Fruit fly (Drosophila melanogaster) whole organism, embryonic: ENCODE data around the gene DnaJ-1.

ENCODE experiments used
- Antp ChIP-seq: fragments of 200-800 bp; sonication (Bioruptor generic); optimal IDR thresholded peaks from 3 replicates; lab custom pipeline; 2016; ENCODE audit warnings: missing biosample characterization, missing genetic modification characterization
- Bteb2 ChIP-seq: fragments of 200-800 bp; sonication (Bioruptor generic); optimal IDR thresholded peaks from 2 replicates; lab custom pipeline; 2016; ENCODE audit warnings: missing biosample characterization, missing genetic modification characterization
- CG10565 ChIP-seq: fragments of 200-800 bp; sonication (Bioruptor generic); optimal IDR thresholded peaks from 3 replicates; lab custom pipeline; 2016; ENCODE audit warnings: missing biosample characterization, mild to moderate bottlenecking, missing genetic modification characterization
- CG12071 ChIP-seq: fragments of 200-800 bp; sonication (Bioruptor generic); optimal IDR thresholded peaks from 3 replicates; lab custom pipeline; 2018; ENCODE audit warnings: missing biosample characterization, mild to moderate bottlenecking, missing genetic modification characterization
- CG12104 ChIP-seq: fragments of 200-800 bp; sonication (Bioruptor generic); optimal IDR thresholded peaks from 3 replicates; lab custom pipeline; 2016; ENCODE audit warnings: missing biosample characterization, missing genetic modification characterization
- CG1233 ChIP-seq: fragments of 200-800 bp; sonication (Bioruptor generic); optimal IDR thresholded peaks from 4 replicates; lab custom pipeline; 2018; ENCODE audit warnings: missing biosample characterization, mild to moderate bottlenecking, missing genetic modification characterization
- CG12942 ChIP-seq: fragments of 200-800 bp; sonication (Bioruptor generic); optimal IDR thresholded peaks from 3 replicates; lab custom pipeline; 2016; ENCODE audit warnings: missing biosample characterization, missing genetic modification characterization
- CG13123 ChIP-seq: fragments of 200-800 bp; sonication (Bioruptor generic); optimal IDR thresholded peaks from 2 replicates; lab custom pipeline; 2016; ENCODE audit warnings: missing biosample characterization, missing genetic modification characterization
- CG15479 ChIP-seq: fragments of 200-800 bp; sonication (Bioruptor generic); optimal IDR thresholded peaks from 3 replicates; lab custom pipeline; 2019; ENCODE audit warnings: missing biosample characterization, mild to moderate bottlenecking, missing genetic modification characterization, moderate library complexity
- CG17829 ChIP-seq: fragments of 200-800 bp; optimal IDR thresholded peaks from 2 replicates; lab custom pipeline; 2019; ENCODE audit warnings: missing biosample characterization, mild to moderate bottlenecking, missing genetic modification characterization, moderate library complexity
- CG18619 ChIP-seq: fragments of 200-800 bp; sonication (Bioruptor generic); optimal IDR thresholded peaks from 3 replicates; lab custom pipeline; 2017; ENCODE audit warnings: missing biosample characterization, mild to moderate bottlenecking, missing genetic modification characterization
- CG2116 ChIP-seq: fragments of 200-800 bp; sonication (Bioruptor generic); optimal IDR thresholded peaks from 3 replicates; lab custom pipeline; 2018; ENCODE audit warnings: missing biosample characterization, mild to moderate bottlenecking, missing genetic modification characterization
- CG30020 ChIP-seq: fragments of 200-800 bp; optimal IDR thresholded peaks from 2 replicates; lab custom pipeline; 2019; ENCODE audit warnings: missing biosample characterization, mild to moderate bottlenecking, missing genetic modification characterization, moderate library complexity
- CG32767 ChIP-seq: fragments of 200-800 bp; sonication (Bioruptor generic); IDR thresholded peaks from 2 replicates; pipeline ENCODE4 v1.3.6; 2022; ENCODE audit warnings: missing biosample characterization, missing genetic modification characterization
- CG42726 ChIP-seq: fragments of 200-800 bp; sonication (Bioruptor generic); IDR thresholded peaks from 2 replicates; pipeline ENCODE4 v1.3.6; 2022; ENCODE audit warnings: missing biosample characterization, missing genetic modification characterization; ENCODE audit not compliant: partially characterized antibody
- CG4328 ChIP-seq: fragments of 200-800 bp; sonication (Bioruptor generic); optimal IDR thresholded peaks from 3 replicates; lab custom pipeline; 2017; ENCODE audit warnings: missing biosample characterization, missing genetic modification reagents, missing genetic modification characterization
- CG4730 ChIP-seq: fragments of 200-800 bp; sonication (Bioruptor generic); IDR thresholded peaks from 2 replicates; pipeline ENCODE4 v1.3.6; 2022; ENCODE audit warnings: missing biosample characterization, missing genetic modification characterization
- CG4854 ChIP-seq: fragments of 200-800 bp; sonication (Bioruptor generic); optimal IDR thresholded peaks from 2 replicates; lab custom pipeline; 2016; ENCODE audit warnings: missing biosample characterization, missing genetic modification characterization, inconsistent platforms
- CG5180 ChIP-seq: fragments of 200-800 bp; sonication (Bioruptor generic); optimal IDR thresholded peaks from 3 replicates; lab custom pipeline; 2017; ENCODE audit warnings: missing biosample characterization, missing genetic modification characterization, mild to moderate bottlenecking, moderate library complexity, missing genetic modification reagents
- CG6254 ChIP-seq: fragments of 200-800 bp; sonication (Bioruptor generic); optimal IDR thresholded peaks from 3 replicates; lab custom pipeline; 2017; ENCODE audit warnings: mild to moderate bottlenecking, missing biosample characterization, missing genetic modification reagents, missing genetic modification characterization
- CG6689 ChIP-seq: fragments of 200-800 bp; sonication (Bioruptor generic); IDR thresholded peaks from 2 replicates; pipeline ENCODE4 v1.3.6; 2022; ENCODE audit warnings: missing biosample characterization, missing genetic modification characterization
- CG7556 ChIP-seq: fragments of 200-800 bp; sonication (Bioruptor generic); optimal IDR thresholded peaks from 2 replicates; lab custom pipeline; 2017; ENCODE audit warnings: missing biosample characterization, mild to moderate bottlenecking, missing genetic modification characterization
- CG7745 ChIP-seq: fragments of 200-800 bp; sonication (Bioruptor generic); optimal IDR thresholded peaks from 2 replicates; lab custom pipeline; 2018; ENCODE audit warnings: missing biosample characterization, mild to moderate bottlenecking, missing genetic modification characterization, moderate library complexity
- CG7928 ChIP-seq: fragments of 200-800 bp; sonication (Bioruptor generic); optimal IDR thresholded peaks from 2 replicates; lab custom pipeline; 2017; ENCODE audit warnings: missing biosample characterization, mild to moderate bottlenecking, missing genetic modification characterization
- CG7963 ChIP-seq: fragments of 200-800 bp; sonication (Bioruptor generic); IDR thresholded peaks from 3 replicates; pipeline ENCODE4 v1.3.6; 2022; ENCODE audit warnings: missing biosample characterization, missing genetic modification characterization; ENCODE audit not compliant: partially characterized antibody
- CG9797 ChIP-seq: fragments of 200-800 bp; sonication (Bioruptor generic); optimal IDR thresholded peaks from 3 replicates; lab custom pipeline; 2018; ENCODE audit warnings: missing biosample characterization, mild to moderate bottlenecking, missing genetic modification characterization
- Dll ChIP-seq: fragments of 200-800 bp; sonication (Bioruptor generic); IDR thresholded peaks from 4 replicates; pipeline ENCODE4 v1.3.6; 2022; ENCODE audit warnings: missing biosample characterization, missing genetic modification characterization; ENCODE audit not compliant: partially characterized antibody
- Mrtf ChIP-seq: fragments of 200-800 bp; sonication (Bioruptor generic); IDR thresholded peaks from 3 replicates; pipeline ENCODE4 v1.3.6; 2022; ENCODE audit warnings: missing biosample characterization, missing genetic modification characterization
- Nf-YA ChIP-seq: fragments of 200-800 bp; sonication (Bioruptor generic); IDR thresholded peaks from 2 replicates; pipeline ENCODE4 v1.3.6; 2022; ENCODE audit warnings: missing biosample characterization, missing genetic modification characterization
- Stat92E ChIP-seq, 3 experiments: fragments of >200 bp in 2 of 3; fragments of 200-800 bp in 1 of 3; sonication (Bioruptor generic) in 1 of 3; optimal IDR thresholded peaks; 2 replicates each; lab custom pipeline; 2017 to 2019; ENCODE audit warnings: missing biosample characterization in 3 of 3, missing genetic modification characterization in 3 of 3, mild to moderate bottlenecking in 1 of 3, moderate library complexity in 1 of 3
- Tbp ChIP-seq: fragments of >200 bp; optimal IDR thresholded peaks from 2 replicates; lab custom pipeline; 2018; ENCODE audit warnings: missing biosample characterization, missing genetic modification characterization
- Vsx1 ChIP-seq: fragments of 200-800 bp; sonication (Bioruptor generic); optimal IDR thresholded peaks from 2 replicates; lab custom pipeline; 2017; ENCODE audit warnings: missing biosample characterization, mild to moderate bottlenecking, missing genetic modification characterization, missing genetic modification reagents
- cas ChIP-seq: fragments of 200-800 bp; sonication (Bioruptor generic); IDR thresholded peaks from 2 replicates; pipeline ENCODE4 v1.3.6; 2022; ENCODE audit warnings: missing biosample characterization, missing genetic modification characterization
- chm ChIP-seq: fragments of 200-800 bp; sonication (Bioruptor generic); IDR thresholded peaks from 2 replicates; pipeline ENCODE4 v1.3.6; 2022; ENCODE audit warnings: missing biosample characterization, missing genetic modification characterization
- dm ChIP-seq: fragments of 200-800 bp; sonication (Bioruptor generic); optimal IDR thresholded peaks from 3 replicates; lab custom pipeline; 2016; ENCODE audit warnings: missing biosample characterization, missing genetic modification characterization
- ewg ChIP-seq: fragments of 200-800 bp; sonication (Bioruptor generic); optimal IDR thresholded peaks from 3 replicates; lab custom pipeline; 2017; ENCODE audit warnings: mild to moderate bottlenecking, missing biosample characterization, missing genetic modification reagents, missing genetic modification characterization
- fru ChIP-seq: fragments of >200 bp; optimal IDR thresholded peaks from 2 replicates; lab custom pipeline; 2017
- grau ChIP-seq: fragments of 200-800 bp; optimal IDR thresholded peaks from 3 replicates; lab custom pipeline; 2019; ENCODE audit warnings: missing biosample characterization, mild to moderate bottlenecking, missing genetic modification characterization, moderate library complexity
- ham ChIP-seq: fragments of 200-800 bp; sonication (Bioruptor generic); IDR thresholded peaks from 2 replicates; pipeline ENCODE4 v1.3.6; 2022; ENCODE audit warnings: missing biosample characterization, missing genetic modification characterization
- hb ChIP-seq: fragments of 200-800 bp; sonication (Bioruptor generic); IDR thresholded peaks from 3 replicates; pipeline ENCODE4 v1.3.6; 2022; ENCODE audit warnings: missing biosample characterization, missing genetic modification characterization; ENCODE audit not compliant: partially characterized antibody
- hbn ChIP-seq: fragments of 200-800 bp; sonication (Bioruptor generic); IDR thresholded peaks from 2 replicates; pipeline ENCODE4 v1.3.6; 2022; ENCODE audit warnings: missing biosample characterization, missing genetic modification characterization; ENCODE audit not compliant: partially characterized antibody
- klu ChIP-seq: fragments of 200-800 bp; sonication (Bioruptor generic); IDR thresholded peaks from 2 replicates; pipeline ENCODE4 v1.3.6; 2022; ENCODE audit warnings: missing biosample characterization, missing genetic modification characterization
- lbe ChIP-seq: fragments of 200-800 bp; sonication (Bioruptor generic); optimal IDR thresholded peaks from 2 replicates; lab custom pipeline; 2016; ENCODE audit warnings: missing biosample characterization, mild to moderate bottlenecking, missing genetic modification characterization
- lilli ChIP-seq: fragments of 200-800 bp; sonication (Bioruptor generic); optimal IDR thresholded peaks from 3 replicates; lab custom pipeline; 2016; ENCODE audit warnings: missing biosample characterization, missing genetic modification characterization
- nau ChIP-seq: fragments of 200-800 bp; sonication (Bioruptor generic); optimal IDR thresholded peaks from 3 replicates; lab custom pipeline; 2017; ENCODE audit warnings: missing biosample characterization, mild to moderate bottlenecking, missing genetic modification characterization, missing genetic modification reagents
- nerfin-1 ChIP-seq: fragments of 200-800 bp; sonication (Bioruptor generic); optimal IDR thresholded peaks from 3 replicates; lab custom pipeline; 2019; ENCODE audit warnings: missing biosample characterization, mild to moderate bottlenecking, missing genetic modification characterization, moderate library complexity
- peb ChIP-seq: fragments of 200-800 bp; sonication (Bioruptor generic); IDR thresholded peaks from 2 replicates; pipeline ENCODE4 v1.3.6; 2022; ENCODE audit warnings: missing biosample characterization, missing genetic modification characterization
- usp ChIP-seq: fragments of >200 bp; optimal IDR thresholded peaks from 2 replicates; lab custom pipeline; 2017; ENCODE audit warnings: missing biosample characterization, missing genetic modification characterization
- vnd ChIP-seq: fragments of 200-800 bp; sonication (Bioruptor generic); IDR thresholded peaks from 3 replicates; pipeline ENCODE4 v1.3.6; 2022; ENCODE audit warnings: missing biosample characterization, missing genetic modification characterization; ENCODE audit not compliant: partially characterized antibody
- wdn ChIP-seq: fragments of 200-800 bp; sonication (Bioruptor generic); IDR thresholded peaks from 2 replicates; pipeline ENCODE4 v1.3.6; 2022; ENCODE audit warnings: missing biosample characterization, missing genetic modification characterization
- yki ChIP-seq: fragments of >200 bp; optimal IDR thresholded peaks from 3 replicates; lab custom pipeline; 2018

DnaJ-1 gene

DNA sequence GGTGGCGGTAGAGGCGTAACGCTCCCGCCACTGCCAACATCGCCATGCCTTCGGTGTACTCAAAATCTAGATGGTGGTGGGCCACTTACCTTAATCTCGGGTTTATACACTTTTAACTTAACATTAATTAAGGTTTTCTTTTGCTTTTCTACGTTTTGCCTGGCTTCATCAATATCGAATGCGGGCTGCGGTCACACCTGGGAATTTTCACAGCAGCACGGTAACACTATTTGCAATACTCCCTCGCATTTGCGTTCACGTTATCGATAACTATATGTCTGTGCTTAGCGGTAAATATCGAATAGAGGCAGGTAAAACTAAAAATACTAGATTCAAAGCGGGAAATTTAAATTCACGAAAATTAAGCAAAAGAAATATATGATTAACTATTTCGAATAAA lies 42.0 kb upstream of the DnaJ-1 start, which contains the start of gene Bre1 (continued):
- TF ChIP-seq CG6254 (no peak), CG12071 (GFP tag; lab: Kevin White, UChicago) (no peak), peb (GFP tag; lab: Robert Waterston, UW) (no peak), Dll (GFP tag; lab: Robert Waterston, UW) (peak; percentile 77), lilli (no peak), CG32767 (GFP tag; lab: Robert Waterston, UW) (no peak), lbe (GFP tag; lab: Kevin White, UChicago) (no peak), CG1233 (no peak), CG10565 (no peak), ewg (GFP tag; lab: Kevin White, UChicago) (no peak), CG42726 (GFP tag; lab: Robert Waterston, UW) (peak; percentile 34; the same call in 1 of the 2 replicates), Stat92E (GFP tag; optimal IDR thresholded peaks at IDR 0.05; lab: Kevin White, UChicago) (peak in 1 of 3 experiments; percentile 50), CG15479 (GFP tag; lab: Kevin White, UChicago) (no peak), CG5180 (no peak), dm (GFP tag; lab: Kevin White, UChicago) (peak; percentile 33), yki (lab: Kevin White, UChicago) (no peak), CG13123 (GFP tag; lab: Kevin White, UChicago) (no peak), wdn (GFP tag; lab: Robert Waterston, UW) (no peak), CG7745 (no peak), CG30020 (tag; lab: Kevin White, UChicago) (no peak), CG12942 (GFP tag; lab: Kevin White, UChicago) (no peak), CG4854 (GFP tag; lab: Kevin White, UChicago) (no peak), cas (GFP tag; lab: Robert Waterston, UW) (no peak), Bteb2 (GFP tag; lab: Kevin White, UChicago) (no peak), grau (tag; lab: Kevin White, UChicago) (no peak), CG7928 (GFP tag; lab: Kevin White, UChicago) (no peak), Mrtf (GFP tag; lab: Robert Waterston, UW) (no peak), Antp (GFP tag; lab: Kevin White, UChicago) (no peak), fru (no peak), CG17829 (tag; lab: Kevin White, UChicago) (peak; percentile 38), ham (GFP tag; lab: Robert Waterston, UW) (no peak), CG4328 (GFP tag; lab: Kevin White, UChicago) (no peak), vnd (peak; percentile 55; the same call in 1 of the 3 replicates), CG2116 (peak; percentile 87), hb (GFP tag; lab: Robert Waterston, UW) (0 out of 3 replicates have a peak, but pooled peaks have one; percentile 55), CG4730 (GFP tag; lab: Robert Waterston, UW) (no peak), Vsx1 (GFP tag; lab: Kevin White, UChicago) (no peak), chm (GFP tag; lab: Robert Waterston, UW) (no peak), CG9797 (GFP tag; lab: Kevin White, UChicago) (peak; percentile 99), usp (GFP tag; lab: Kevin White, UChicago) (no peak), CG12104 (GFP tag; lab: Kevin White, UChicago) (no peak), nerfin-1 (tag; lab: Kevin White, UChicago) (peak; percentile 1), klu (GFP tag; lab: Robert Waterston, UW) (peak; percentile 51; the same call in 1 of the 2 replicates), nau (GFP tag; lab: Kevin White, UChicago) (no peak), CG6689 (GFP tag; lab: Robert Waterston, UW) (no peak), hbn (peak; percentile 78), Nf-YA (GFP tag; lab: Robert Waterston, UW) (no peak), CG18619 (GFP tag; lab: Kevin White, UChicago) (no peak), CG7556 (no peak), Tbp (GFP tag; lab: Kevin White, UChicago) (no peak), CG7963 (peak; percentile 53; the same call in 1 of the 3 replicates)
